Worm (Caenorhabditis elegans) whole organism, mixed stage, embryonic: ENCODE data around the gene edg-1.

Experiments used
- elt-1 ChIP-seq: sonication (generic microtip); optimal IDR thresholded peaks from 2 replicates; lab custom pipeline; 2017; ENCODE audit warnings: missing genetic modification characterization, mild to moderate bottlenecking, missing compliant biosample characterization, antibody characterized with exemption, moderate library complexity, borderline replicate concordance; ENCODE audit not compliant: insufficient read depth
- flh-1 ChIP-seq: fragments of 200-800 bp; sonication (Bioruptor generic); optimal IDR thresholded peaks from 2 replicates; lab custom pipeline; 2018; ENCODE audit warnings: mild to moderate bottlenecking, missing genetic modification characterization, moderate library complexity, missing compliant biosample characterization
- snpc-4 ChIP-seq: fragments of 150-350 bp; optimal IDR thresholded peaks from 2 replicates; lab custom pipeline; 2014; ENCODE audit warnings: missing biosample characterization, missing genetic modification characterization
- unc-62 ChIP-seq: fragments of 150-350 bp; optimal IDR thresholded peaks from 2 replicates; lab custom pipeline; 2014; ENCODE audit warnings: missing biosample characterization, missing genetic modification reagents, missing genetic modification characterization
- ztf-11 ChIP-seq: fragments of 150-350 bp; optimal IDR thresholded peaks from 2 replicates; lab custom pipeline; 2014; ENCODE audit warnings: missing biosample characterization, missing genetic modification characterization

ce11 chrIV:11320500-11320899, at the start of gene edg-1:
- TF ChIP-seq unc-62 (no peak), snpc-4 (tag; lab: Kevin White, UChicago) (no peak), ztf-11 (tag; lab: Kevin White, UChicago) (no peak), flh-1 (GFP tag; lab: Kevin White, UChicago) (no peak), elt-1 (no peak)
